Worm (Caenorhabditis elegans): Measurements from ENCODE around the gene F38B6.7.

DNA sequence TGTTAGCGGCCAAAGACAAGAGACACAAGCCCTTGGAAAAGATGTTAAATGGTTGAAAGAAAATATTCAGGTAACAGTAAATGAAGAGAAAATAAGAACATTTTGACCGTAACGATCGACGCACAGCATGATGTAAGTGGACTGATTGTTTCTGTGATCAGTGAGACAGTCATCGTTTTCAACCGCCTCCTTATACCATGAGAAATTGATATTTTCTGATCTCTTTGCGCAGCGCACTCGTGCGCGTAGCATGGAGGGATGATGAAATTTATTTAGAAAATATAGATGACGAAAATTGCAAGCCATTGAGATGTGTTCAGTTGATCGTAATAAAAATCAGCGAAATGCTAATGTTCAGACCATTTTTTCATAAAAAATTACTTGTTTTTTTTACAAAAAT, 48.6 kb downstream of the F38B6.7 start:
- TF ChIP-seq F13H6.1 (tag; optimal IDR thresholded peaks at IDR 0.05): no peak
- TF ChIP-seq nhr-12 (tag; optimal IDR thresholded peaks at IDR 0.05): no peak
- no peak for TF ChIP-seq ama-1 (optimal IDR thresholded peaks at IDR 0.05)
- TF ChIP-seq elt-3 (tag; optimal IDR thresholded peaks at IDR 0.05): no peak
- TF ChIP-seq ztf-4 (tag; optimal IDR thresholded peaks at IDR 0.05): no peak
- TF ChIP-seq nhr-11 (tag; optimal IDR thresholded peaks at IDR 0.05): no peak
- no peak for TF ChIP-seq lin-13 (GFP tag; optimal IDR thresholded peaks at IDR 0.05)
- TF ChIP-seq elt-1 (tag; optimal IDR thresholded peaks at IDR 0.05): no peak
- no peak for TF ChIP-seq dmd-4 (tag; optimal IDR thresholded peaks at IDR 0.05)
- no peak for TF ChIP-seq R02D3.7 (tag; optimal IDR thresholded peaks at IDR 0.05)
- TF ChIP-seq nhr-10 (tag; optimal IDR thresholded peaks at IDR 0.05): no peak
- TF ChIP-seq nhr-77 (tag; optimal IDR thresholded peaks at IDR 0.05): no peak

All from whole organism, L2 larva.